Worm (Caenorhabditis elegans): ENCODE measurements around the gene CC8.3.

ce11 chrIV:3665089-3665488, 23.0 kb upstream of the CC8.3 start:
- TF ChIP-seq cog-1 (tag; optimal IDR thresholded peaks at IDR 0.05) (no peak), T22C8.4 (GFP tag; IDR thresholded peaks at IDR 0.05) (no peak), flt-1 (GFP tag; IDR thresholded peaks at IDR 0.05) (no peak), ztf-23 (GFP tag; IDR thresholded peaks at IDR 0.05) (no peak), ref-1 (GFP tag; conservative IDR thresholded peaks at IDR 0.05) (no peak), ztf-29 (GFP tag; IDR thresholded peaks at IDR 0.05) (no peak)

Data from whole organism, midembryonic.